Fruit fly (Drosophila melanogaster) whole organism, adult: ENCODE data around the gene Ldsdh1.
A peak's percentile ranks its signal among the peaks of the same experiment; 100 is the strongest.

Experiments
- CG11617 ChIP-seq: fragments of 200-800 bp; sonication (Bioruptor generic); optimal IDR thresholded peaks from 2 replicates; lab custom pipeline; 2017; ENCODE audit warnings: mild to moderate bottlenecking, missing biosample characterization, missing genetic modification reagents, missing genetic modification characterization
- CG12768 ChIP-seq: fragments of 200-800 bp; sonication (Bioruptor generic); optimal IDR thresholded peaks from 2 replicates; lab custom pipeline; 2017; ENCODE audit warnings: missing biosample characterization, missing genetic modification characterization, mild to moderate bottlenecking, moderate library complexity, missing genetic modification reagents
- CG14711 ChIP-seq: fragments of 200-800 bp; sonication (Bioruptor generic); optimal IDR thresholded peaks from 2 replicates; lab custom pipeline; 2018; ENCODE audit warnings: missing biosample characterization, mild to moderate bottlenecking, missing genetic modification characterization, moderate library complexity
- CG1620 ChIP-seq: fragments of 200-800 bp; sonication (Bioruptor generic); optimal IDR thresholded peaks from 2 replicates; lab custom pipeline; 2016; ENCODE audit warnings: missing biosample characterization, missing genetic modification characterization
- CG33017 ChIP-seq: fragments of 200-800 bp; sonication (Bioruptor generic); optimal IDR thresholded peaks from 2 replicates; lab custom pipeline; 2018; ENCODE audit warnings: missing biosample characterization, mild to moderate bottlenecking, missing genetic modification characterization, moderate library complexity
- CG5204 ChIP-seq: fragments of 200-800 bp; sonication (Bioruptor generic); optimal IDR thresholded peaks from 2 replicates; lab custom pipeline; 2016; ENCODE audit warnings: missing biosample characterization, missing genetic modification characterization
- CG7045 ChIP-seq: fragments of 200-800 bp; sonication (Bioruptor generic); optimal IDR thresholded peaks from 2 replicates; lab custom pipeline; 2017; ENCODE audit warnings: missing biosample characterization, mild to moderate bottlenecking, missing genetic modification characterization
- CG7101 ChIP-seq: fragments of 200-800 bp; sonication (Bioruptor generic); optimal IDR thresholded peaks from 2 replicates; lab custom pipeline; 2018; ENCODE audit warnings: missing biosample characterization, mild to moderate bottlenecking, missing genetic modification characterization, moderate library complexity
- Clk ChIP-seq: fragments of 200-800 bp; sonication (Bioruptor generic); optimal IDR thresholded peaks from 2 replicates; lab custom pipeline; 2017; ENCODE audit warnings: missing biosample characterization, missing genetic modification characterization
- Crg-1 ChIP-seq: fragments of 200-800 bp; sonication (Bioruptor generic); optimal IDR thresholded peaks from 2 replicates; lab custom pipeline; 2016; ENCODE audit warnings: missing biosample characterization, missing genetic modification characterization
- Hr96 ChIP-seq: fragments of 200-800 bp; sonication (Bioruptor generic); optimal IDR thresholded peaks from 2 replicates; lab custom pipeline; 2016; ENCODE audit warnings: missing biosample characterization, missing genetic modification characterization
- Mnt ChIP-seq: fragments of 200-800 bp; sonication (Bioruptor generic); optimal IDR thresholded peaks from 2 replicates; lab custom pipeline; 2016; ENCODE audit warnings: missing biosample characterization, mild to moderate bottlenecking, missing genetic modification characterization
- bab1 ChIP-seq: fragments of 200-800 bp; sonication (Bioruptor generic); optimal IDR thresholded peaks from 3 replicates; lab custom pipeline; 2019; ENCODE audit warnings: missing biosample characterization, mild to moderate bottlenecking, missing genetic modification characterization, moderate library complexity
- cic ChIP-seq: fragments of 200-800 bp; sonication (Bioruptor generic); optimal IDR thresholded peaks from 2 replicates; lab custom pipeline; 2017; ENCODE audit warnings: missing biosample characterization, mild to moderate bottlenecking, missing genetic modification characterization, moderate library complexity
- cnc ChIP-seq, 2 experiments: fragments of >200 bp; optimal IDR thresholded peaks; 2 replicates each; lab custom pipeline; 2017
- kay ChIP-seq: fragments of 200-800 bp; sonication (Bioruptor generic); peaks from one replicate; lab custom pipeline; 2016; ENCODE audit warnings: missing biosample characterization, missing genetic modification characterization, borderline replicate concordance
- ovo ChIP-seq: fragments of 200-800 bp; sonication (Bioruptor generic); optimal IDR thresholded peaks from 2 replicates; lab custom pipeline; 2016; ENCODE audit warnings: missing biosample characterization, missing genetic modification characterization
- pad ChIP-seq: fragments of 200-800 bp; sonication (Bioruptor generic); optimal IDR thresholded peaks from 3 replicates; lab custom pipeline; 2017; ENCODE audit warnings: missing biosample characterization, missing genetic modification characterization, mild to moderate bottlenecking, moderate library complexity, missing genetic modification reagents
- tj ChIP-seq: fragments of 200-800 bp; sonication (Bioruptor generic); optimal IDR thresholded peaks from 3 replicates; lab custom pipeline; 2017; ENCODE audit warnings: missing biosample characterization, mild to moderate bottlenecking, missing genetic modification characterization, moderate library complexity
- toe ChIP-seq: fragments of 200-800 bp; sonication (Bioruptor generic); optimal IDR thresholded peaks from 2 replicates; lab custom pipeline; 2016; ENCODE audit warnings: missing biosample characterization, missing genetic modification characterization

Ldsdh1 gene

DNA sequence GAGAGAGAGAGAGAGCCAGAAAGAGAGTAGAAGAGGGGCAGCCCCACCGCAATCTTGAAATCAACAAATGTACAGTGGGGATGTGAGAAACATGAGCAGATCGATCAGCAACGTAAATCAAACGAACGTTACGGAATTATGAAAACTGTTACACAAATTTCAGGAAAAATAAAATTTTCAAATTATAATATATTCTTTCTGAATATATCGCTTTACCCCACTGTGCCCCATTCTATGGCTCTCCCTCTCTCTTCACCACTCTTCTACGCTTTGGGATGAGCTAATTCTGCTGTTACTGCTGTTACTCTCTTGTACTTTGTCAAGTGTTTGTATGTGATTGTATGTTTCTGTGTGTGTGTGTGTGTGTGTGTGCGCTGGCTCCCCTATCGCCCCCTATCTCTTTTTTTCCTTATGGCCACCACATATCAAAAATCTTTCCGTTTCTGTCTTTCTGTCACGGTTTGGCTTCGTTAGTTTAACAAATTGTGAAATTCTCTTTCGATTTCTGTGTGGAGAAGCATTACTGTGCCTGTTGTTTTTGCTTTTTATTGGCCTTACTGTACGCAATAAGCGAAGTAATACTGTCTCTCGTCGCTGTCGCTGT lies 9.7 kb upstream of the Ldsdh1 start:
- peak; percentile 73 for TF ChIP-seq Hr96
- TF ChIP-seq CG5204 (GFP tag; lab: Kevin White, UChicago), result peak; percentile 72
- TF ChIP-seq tj (GFP tag; lab: Kevin White, UChicago), result peak; percentile 31
- peak; percentile 75 for TF ChIP-seq CG1620 (GFP tag; lab: Kevin White, UChicago)
- TF ChIP-seq CG14711 (tag; lab: Kevin White, UChicago), result peak; percentile 90
- no peak for TF ChIP-seq cnc (optimal IDR thresholded peaks at IDR 0.05; lab: Kevin White, UChicago)
- TF ChIP-seq CG7101 (tag; lab: Kevin White, UChicago), result peak; percentile 93
- TF ChIP-seq Clk (GFP tag; lab: Kevin White, UChicago), result peak; percentile 72
- TF ChIP-seq kay (GFP tag; lab: Kevin White, UChicago), result peak; percentile 65
- TF ChIP-seq Mnt, result peak; percentile 74
- peak; percentile 27 for TF ChIP-seq cic (GFP tag; lab: Kevin White, UChicago)
- TF ChIP-seq CG12768 (GFP tag; lab: Kevin White, UChicago), result peak; percentile 80
- TF ChIP-seq ovo, result no peak
- peak; percentile 77 for TF ChIP-seq Crg-1 (GFP tag; lab: Kevin White, UChicago)
- peak; percentile 91 for TF ChIP-seq CG11617 (GFP tag; lab: Kevin White, UChicago)
- TF ChIP-seq CG33017 (tag; lab: Kevin White, UChicago), result peak; percentile 88
- TF ChIP-seq bab1, result peak; percentile 90
- peak; percentile 82 for TF ChIP-seq pad (GFP tag; lab: Kevin White, UChicago)
- TF ChIP-seq CG7045, result peak; percentile 76
- TF ChIP-seq toe (GFP tag; lab: Kevin White, UChicago), result peak; percentile 62

DNA sequence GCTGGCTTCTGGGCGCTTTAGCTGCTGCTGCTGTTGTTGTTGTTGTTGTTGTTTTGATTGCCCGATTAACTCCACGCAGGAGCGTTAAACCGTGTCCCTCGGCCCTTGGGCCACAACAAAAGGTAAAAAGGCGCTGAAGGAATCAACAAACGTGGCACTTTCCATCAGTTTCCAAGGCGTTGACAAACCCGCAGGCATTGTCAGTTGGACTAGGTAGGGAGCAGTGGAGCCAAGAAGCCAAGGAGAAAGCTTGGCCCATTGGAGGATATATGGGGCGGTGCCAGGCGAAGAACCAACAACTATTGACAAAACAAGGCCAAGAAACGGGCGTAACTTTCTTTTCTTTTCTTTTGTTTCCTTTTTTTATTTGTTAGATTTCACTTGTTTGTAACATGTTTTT lies 5.7 kb upstream of the Ldsdh1 start, which contains the start of gene CG2256:
TSS of gene CG2256 (minus strand) at position 101 of the 400 bp plus-strand sequence.
- no peak for TF ChIP-seq Crg-1 (GFP tag; lab: Kevin White, UChicago)
- no peak for TF ChIP-seq pad (GFP tag; lab: Kevin White, UChicago)
- TF ChIP-seq CG33017 (tag; lab: Kevin White, UChicago), result no peak
- TF ChIP-seq CG5204 (GFP tag; lab: Kevin White, UChicago), result no peak
- TF ChIP-seq CG1620 (GFP tag; lab: Kevin White, UChicago), result no peak
- TF ChIP-seq Mnt, result no peak

DNA sequence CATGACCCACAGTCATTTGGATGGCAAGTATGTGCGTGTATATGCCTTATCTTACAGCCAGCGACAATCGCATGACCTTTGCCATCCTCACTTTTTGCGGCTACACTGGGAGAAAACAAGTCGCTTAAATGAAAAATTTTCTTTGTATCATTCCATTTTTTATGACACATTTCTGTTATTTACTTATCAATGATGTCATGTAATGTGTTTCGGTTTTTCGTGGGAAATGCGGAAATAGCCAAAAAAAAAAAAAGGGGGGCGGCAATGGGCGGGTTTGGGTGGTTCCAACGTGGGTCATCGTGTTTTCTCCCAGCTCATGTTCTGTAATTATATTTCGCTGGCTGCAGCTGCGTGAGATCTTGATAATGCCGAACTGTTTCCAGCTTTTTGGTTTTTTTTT lies 1.2 kb downstream of the Ldsdh1 start:
- no peak for TF ChIP-seq CG12768 (GFP tag; lab: Kevin White, UChicago)
- no peak for TF ChIP-seq cic (GFP tag; lab: Kevin White, UChicago)

DNA sequence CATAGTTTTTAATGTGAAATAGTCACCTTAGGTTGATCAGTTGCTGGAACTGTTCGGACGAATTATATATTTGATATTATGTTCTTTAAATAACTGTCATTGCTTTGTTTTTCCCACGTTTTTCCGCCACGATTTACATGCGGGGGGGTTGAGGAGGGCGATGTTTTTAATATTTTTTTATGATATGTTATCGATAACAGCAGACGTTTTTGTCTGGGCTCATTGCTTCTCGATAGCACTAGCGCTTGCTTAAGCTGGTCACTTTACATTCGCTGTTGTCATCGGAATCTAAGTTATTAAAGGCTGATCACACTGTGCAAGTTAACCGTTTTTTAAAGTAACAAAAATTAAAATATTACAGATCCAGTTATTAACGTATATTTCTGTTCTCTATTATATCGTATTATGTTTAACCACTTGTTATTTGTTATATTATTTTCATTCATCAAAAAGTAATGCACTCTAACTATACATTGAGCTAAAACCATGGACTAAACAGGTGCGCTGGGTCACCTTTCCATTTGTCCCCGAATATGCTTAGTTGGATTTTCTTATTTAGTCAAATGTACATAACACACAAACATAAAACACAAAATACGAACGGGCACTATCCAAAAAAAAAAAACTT lies 6.0 kb downstream of the Ldsdh1 start, which contains the start of the genes Upf2 and CG1571:
TSS of gene Upf2 (minus strand) at position 167 of the 628 bp plus-strand sequence.
TSS of gene CG1571 (plus strand) at position 578 of the 628 bp plus-strand sequence.
- TF ChIP-seq CG7101 (tag; lab: Kevin White, UChicago) (peak; percentile 31), CG14711 (tag; lab: Kevin White, UChicago) (peak; percentile 12), pad (GFP tag; lab: Kevin White, UChicago) (no peak), tj (GFP tag; lab: Kevin White, UChicago) (no peak), bab1 (peak; percentile 77), CG5204 (GFP tag; lab: Kevin White, UChicago) (no peak), Crg-1 (GFP tag; lab: Kevin White, UChicago) (no peak), Mnt (peak; percentile 70)

DNA sequence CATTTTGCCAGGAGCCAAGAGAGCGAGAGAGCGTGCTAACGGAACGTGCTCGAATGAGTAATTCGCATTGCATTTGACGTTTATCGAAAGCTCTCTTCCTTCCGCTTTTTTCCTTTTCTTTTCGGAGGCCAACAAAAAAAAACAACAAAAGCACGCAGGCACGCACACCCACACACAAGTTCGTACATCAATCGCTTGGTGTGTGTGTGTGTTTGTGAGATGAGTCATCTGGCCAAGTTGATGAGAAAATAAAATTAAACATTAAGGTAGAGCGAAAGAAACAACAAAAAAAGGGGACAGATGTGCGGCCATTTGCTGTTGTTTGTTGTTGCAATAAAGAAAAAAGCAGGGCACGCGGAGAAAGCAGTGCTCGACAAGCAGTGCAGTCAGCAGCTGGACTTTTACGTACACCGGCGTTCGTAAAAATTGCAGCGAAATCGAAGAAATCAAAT lies 18.2 kb downstream of the Ldsdh1 start:
- TF ChIP-seq ovo (peak; percentile 64), CG12768 (GFP tag; lab: Kevin White, UChicago) (no peak), toe (GFP tag; lab: Kevin White, UChicago) (no peak), cic (GFP tag; lab: Kevin White, UChicago) (no peak), CG11617 (GFP tag; lab: Kevin White, UChicago) (peak; percentile 67), CG7101 (tag; lab: Kevin White, UChicago) (no peak), Mnt (peak; percentile 71), kay (GFP tag; lab: Kevin White, UChicago) (peak; percentile 92), Crg-1 (GFP tag; lab: Kevin White, UChicago) (no peak), pad (GFP tag; lab: Kevin White, UChicago) (no peak), Clk (GFP tag; lab: Kevin White, UChicago) (no peak), bab1 (peak; percentile 15), CG5204 (GFP tag; lab: Kevin White, UChicago) (no peak), Hr96 (no peak), CG33017 (tag; lab: Kevin White, UChicago) (no peak), CG1620 (GFP tag; lab: Kevin White, UChicago) (no peak), tj (GFP tag; lab: Kevin White, UChicago) (peak; percentile 45), cnc (optimal IDR thresholded peaks at IDR 0.05; lab: Kevin White, UChicago) (no peak), CG14711 (tag; lab: Kevin White, UChicago) (no peak), CG7045 (no peak)

DNA sequence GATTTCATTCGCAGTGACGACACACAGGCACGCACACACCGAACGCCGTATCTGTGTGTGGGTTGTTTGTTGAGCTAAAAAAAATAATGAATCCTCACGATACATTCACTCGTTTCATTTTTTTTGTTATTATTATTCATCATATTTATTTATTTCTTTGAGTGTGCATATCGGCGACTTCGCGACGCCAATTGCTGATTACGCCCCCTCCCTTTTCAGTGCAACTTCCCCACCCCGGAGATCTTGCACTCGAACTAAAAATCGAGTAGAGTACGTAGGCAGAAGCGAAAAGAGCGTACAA lies 19.3 kb downstream of the Ldsdh1 start:
- TF ChIP-seq tj (GFP tag; lab: Kevin White, UChicago) (no peak), kay (GFP tag; lab: Kevin White, UChicago) (peak; percentile 46)
